Worm (Caenorhabditis elegans): ENCODE results near the gene F07E5.13.
"Not testable (repeated sequence)": the region's sequence is repeated elsewhere in the genome, so short reads cannot be mapped to it uniquely, and the experiment has no call there.

- not testable (repeated sequence) for TF ChIP-seq snpc-4 (tag; optimal IDR thresholded peaks at IDR 0.05); nhr-12 (tag; optimal IDR thresholded peaks at IDR 0.05); nhr-237 (tag; optimal IDR thresholded peaks at IDR 0.05); pha-4 (tag; optimal IDR thresholded peaks at IDR 0.05); ceh-83 (GFP tag; optimal IDR thresholded peaks at IDR 0.05); unc-62 (GFP tag; optimal IDR thresholded peaks at IDR 0.05); nhr-76 (tag; optimal IDR thresholded peaks at IDR 0.05); mab-5 (tag; optimal IDR thresholded peaks at IDR 0.05)
Observed at ce11 chrII:2023514-2023913, 40.4 kb downstream of the F07E5.13 start, which contains the start of gene cya-2.
